Worm (Caenorhabditis elegans) whole organism, midembryonic: Measurements from ENCODE around the gene C46G7.1.

ENCODE experiments used
- cog-1 ChIP-seq: sonication (generic microtip); optimal IDR thresholded peaks from 2 replicates; lab custom pipeline; 2016; ENCODE audit warnings: missing genetic modification characterization, missing compliant biosample characterization
- flt-1 ChIP-seq: fragments of 200-800 bp; sonication (Bioruptor generic); IDR thresholded peaks from 2 replicates; pipeline ENCODE4 v1.3.6; 2022; ENCODE audit warnings: missing genetic modification characterization, missing compliant biosample characterization
- klf-2 ChIP-seq: fragments of 200-800 bp; sonication (Bioruptor generic); conservative IDR thresholded peaks from 2 replicates; pipeline ENCODE4 v1.3.6; 2022; ENCODE audit warnings: missing genetic modification reagents, missing genetic modification characterization, missing compliant biosample characterization
- med-1 ChIP-seq: sonication (generic microtip); optimal IDR thresholded peaks from 2 replicates; lab custom pipeline; 2017; ENCODE audit warnings: missing genetic modification characterization, mild to moderate bottlenecking, missing compliant biosample characterization, antibody characterized with exemption, missing genetic modification reagents; ENCODE audit not compliant: insufficient read depth
- tab-1 ChIP-seq: fragments of 200-800 bp; sonication (Bioruptor generic); IDR thresholded peaks from 2 replicates; pipeline ENCODE4 v1.3.6; 2022; ENCODE audit warnings: missing genetic modification characterization, missing compliant biosample characterization
- ztf-23 ChIP-seq: fragments of 200-800 bp; sonication (Bioruptor generic); IDR thresholded peaks from 2 replicates; pipeline ENCODE4 v1.3.6; 2022; ENCODE audit warnings: missing genetic modification reagents, missing genetic modification characterization, missing compliant biosample characterization
- ztf-29 ChIP-seq: fragments of 200-800 bp; sonication (Bioruptor generic); IDR thresholded peaks from 2 replicates; pipeline ENCODE4 v1.3.6; 2022; ENCODE audit warnings: missing genetic modification reagents, missing genetic modification characterization, missing compliant biosample characterization

DNA sequence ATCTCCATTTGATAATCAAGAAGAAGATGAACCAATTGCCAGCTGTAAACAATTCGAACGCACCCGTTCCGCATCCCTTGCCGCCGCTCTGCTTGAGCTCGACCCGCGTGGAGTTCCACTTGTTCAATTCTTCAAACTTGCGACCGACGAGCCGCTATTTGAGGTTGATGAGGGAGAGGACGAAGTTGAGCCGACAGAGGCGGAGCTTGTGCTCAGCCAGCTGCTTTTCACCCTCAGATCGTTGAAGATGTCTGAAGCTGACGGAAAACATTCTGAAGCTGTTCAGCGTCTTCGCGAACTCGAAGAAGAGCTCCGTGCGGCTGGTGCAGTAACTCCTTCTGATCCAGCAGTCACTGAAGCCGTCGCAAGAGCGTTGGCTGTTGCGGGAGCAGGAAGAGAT, 32.0 kb upstream of the C46G7.1 start:
- TF ChIP-seq ztf-23 (GFP tag; lab: Robert Waterston, UW) (no peak), med-1 (no peak), flt-1 (GFP tag; lab: Robert Waterston, UW) (no peak), klf-2 (GFP tag; lab: Robert Waterston, UW) (no peak), cog-1 (tag; lab: Kevin White, UChicago) (no peak), ztf-29 (GFP tag; lab: Robert Waterston, UW) (no peak), tab-1 (GFP tag; lab: Robert Waterston, UW) (no peak)
